Worm (Caenorhabditis elegans): ENCODE data around the gene fbxb-83.
A peak's percentile ranks its signal among the peaks of the same experiment; 100 is the strongest.

DNA sequence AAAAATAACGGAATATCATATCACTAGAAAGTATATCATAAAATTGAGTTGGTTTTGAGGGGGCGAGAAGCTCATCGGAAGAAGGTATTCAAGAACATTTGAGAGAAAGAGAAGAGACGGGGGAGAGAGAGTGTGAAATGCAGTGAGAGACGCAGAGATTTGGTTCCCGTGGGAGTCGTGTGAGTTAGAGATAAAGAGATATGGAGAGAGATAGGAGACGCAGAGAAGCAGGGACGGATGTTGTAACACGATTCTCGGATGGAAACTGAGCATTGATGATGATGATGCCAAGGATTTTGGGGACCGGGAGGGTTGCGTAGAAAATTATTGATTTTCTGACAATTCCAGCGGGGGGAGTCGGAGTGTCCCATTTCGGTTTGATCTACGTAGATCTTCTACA is 48.8 kb downstream of the fbxb-83 start:
- TF ChIP-seq rnt-1 (tag; optimal IDR thresholded peaks at IDR 0.05) (no peak), ceh-24 (tag; optimal IDR thresholded peaks at IDR 0.05) (no peak), elt-2 (tag; optimal IDR thresholded peaks at IDR 0.05) (no peak), pag-3 (tag; optimal IDR thresholded peaks at IDR 0.05; ENCODE audit: borderline replicate concordance) (no peak), pha-2 (tag; optimal IDR thresholded peaks at IDR 0.05) (no peak), nfya-1 (tag; optimal IDR thresholded peaks at IDR 0.05) (peak; percentile 30), fkh-10 (GFP tag; optimal IDR thresholded peaks at IDR 0.05) (no peak), pha-4 (tag; optimal IDR thresholded peaks at IDR 0.05) (no peak), mec-3 (tag; optimal IDR thresholded peaks at IDR 0.05; ENCODE audit: borderline replicate concordance) (no peak), che-1 (tag; optimal IDR thresholded peaks at IDR 0.05) (no peak), nhr-11 (tag; optimal IDR thresholded peaks at IDR 0.05) (no peak)
